Worm (Caenorhabditis elegans) whole organism, late embryonic: ENCODE measurements around the gene rcq-5.

Experiments used
- C08G9.2 ChIP-seq: sonication (generic microtip); optimal IDR thresholded peaks from 2 replicates; lab custom pipeline; 2016; ENCODE audit warnings: mild to moderate bottlenecking, missing genetic modification characterization, moderate library complexity, missing compliant biosample characterization
- K09A11.1 ChIP-seq: sonication (generic microtip); optimal IDR thresholded peaks from 2 replicates; lab custom pipeline; 2017; ENCODE audit warnings: antibody characterized with exemption, mild to moderate bottlenecking, missing genetic modification characterization, missing compliant biosample characterization; ENCODE audit not compliant: insufficient read depth
- ahr-1 ChIP-seq: sonication (generic microtip); optimal IDR thresholded peaks from 2 replicates; lab custom pipeline; 2016; ENCODE audit warnings: missing genetic modification characterization, missing compliant biosample characterization
- ama-1 ChIP-seq: fragments of 150-350 bp; optimal IDR thresholded peaks from 2 replicates; lab custom pipeline; 2014
- ceh-18 ChIP-seq: sonication (generic microtip); optimal IDR thresholded peaks from 2 replicates; lab custom pipeline; 2016; ENCODE audit warnings: missing genetic modification characterization, missing compliant biosample characterization
- ceh-19 ChIP-seq: fragments of 200-800 bp; sonication (Bioruptor generic); optimal IDR thresholded peaks from 2 replicates; lab custom pipeline; 2018; ENCODE audit warnings: mild to moderate bottlenecking, missing genetic modification characterization, missing compliant biosample characterization
- ceh-24 ChIP-seq: sonication (generic microtip); optimal IDR thresholded peaks from 2 replicates; lab custom pipeline; 2016; ENCODE audit warnings: mild to moderate bottlenecking, missing genetic modification characterization, missing compliant biosample characterization
- ceh-30 ChIP-seq: fragments of 150-350 bp; optimal IDR thresholded peaks from 2 replicates; lab custom pipeline; 2014; ENCODE audit warnings: missing biosample characterization, missing genetic modification characterization
- ceh-31 ChIP-seq: sonication (generic microtip); optimal IDR thresholded peaks from 2 replicates; lab custom pipeline; 2016; ENCODE audit warnings: missing genetic modification characterization, missing compliant biosample characterization
- ceh-45 ChIP-seq: fragments of 200-800 bp; sonication (Bioruptor generic); IDR thresholded peaks from 2 replicates; pipeline ENCODE4 v1.3.6; 2022; ENCODE audit warnings: missing genetic modification reagents, missing genetic modification characterization, missing compliant biosample characterization
- ceh-6 ChIP-seq: fragments of 200-800 bp; sonication (Bioruptor generic); optimal IDR thresholded peaks from 2 replicates; lab custom pipeline; 2018; ENCODE audit warnings: mild to moderate bottlenecking, missing genetic modification characterization, missing compliant biosample characterization
- che-1 ChIP-seq: sonication (generic microtip); optimal IDR thresholded peaks from 2 replicates; lab custom pipeline; 2016; ENCODE audit warnings: mild to moderate bottlenecking, missing genetic modification characterization, missing compliant biosample characterization
- dmd-4 ChIP-seq: sonication (generic microtip); optimal IDR thresholded peaks from 2 replicates; lab custom pipeline; 2016; ENCODE audit warnings: borderline replicate concordance, missing genetic modification characterization, missing compliant biosample characterization
- dve-1 ChIP-seq: sonication (generic microtip); optimal IDR thresholded peaks from 2 replicates; lab custom pipeline; 2017; ENCODE audit warnings: antibody characterized with exemption, mild to moderate bottlenecking, missing genetic modification characterization, missing compliant biosample characterization
- ets-4 ChIP-seq: sonication (generic microtip); optimal IDR thresholded peaks from 2 replicates; lab custom pipeline; 2016; ENCODE audit warnings: missing genetic modification characterization, missing compliant biosample characterization
- eyg-1 ChIP-seq: sonication (generic microtip); optimal IDR thresholded peaks from 2 replicates; lab custom pipeline; 2016; ENCODE audit warnings: missing genotype, missing genetic modification characterization, missing compliant biosample characterization
- fkh-10 ChIP-seq: fragments of 150-350 bp; optimal IDR thresholded peaks from 2 replicates; lab custom pipeline; 2014; ENCODE audit warnings: missing biosample characterization, missing genetic modification reagents, missing genetic modification characterization
- gmeb-2 ChIP-seq: sonication (generic microtip); optimal IDR thresholded peaks from 2 replicates; lab custom pipeline; 2016; ENCODE audit warnings: missing genetic modification characterization, inconsistent platforms, missing compliant biosample characterization
- hlh-13 ChIP-seq: fragments of 200-800 bp; sonication (Bioruptor generic); optimal IDR thresholded peaks from 2 replicates; lab custom pipeline; 2018; ENCODE audit warnings: mild to moderate bottlenecking, missing genetic modification characterization, missing compliant biosample characterization
- hlh-15 ChIP-seq: sonication (generic microtip); optimal IDR thresholded peaks from 2 replicates; lab custom pipeline; 2016; ENCODE audit warnings: missing genetic modification characterization, missing compliant biosample characterization
- hlh-6 ChIP-seq: sonication (generic microtip); optimal IDR thresholded peaks from 2 replicates; lab custom pipeline; 2016; ENCODE audit warnings: missing genotype, missing genetic modification characterization, missing compliant biosample characterization
- lim-6 ChIP-seq: sonication (generic microtip); optimal IDR thresholded peaks from 2 replicates; lab custom pipeline; 2016; ENCODE audit warnings: missing genetic modification characterization, missing compliant biosample characterization
- lin-11 ChIP-seq: fragments of 200-800 bp; sonication (Bioruptor generic); optimal IDR thresholded peaks from 2 replicates; lab custom pipeline; 2018; ENCODE audit warnings: mild to moderate bottlenecking, missing genetic modification characterization, missing compliant biosample characterization
- madf-2 ChIP-seq: sonication (generic microtip); optimal IDR thresholded peaks from 2 replicates; lab custom pipeline; 2017; ENCODE audit warnings: missing genetic modification characterization, missing compliant biosample characterization
- mec-3 ChIP-seq: sonication (generic microtip); optimal IDR thresholded peaks from 2 replicates; lab custom pipeline; 2016; ENCODE audit warnings: borderline replicate concordance, missing genetic modification characterization, missing compliant biosample characterization
- nfya-1 ChIP-seq: sonication (generic microtip); optimal IDR thresholded peaks from 2 replicates; lab custom pipeline; 2017; ENCODE audit warnings: missing genetic modification characterization, mild to moderate bottlenecking, missing compliant biosample characterization, antibody characterized with exemption, moderate library complexity
- nhr-11 ChIP-seq: fragments of 150-350 bp; optimal IDR thresholded peaks from 2 replicates; lab custom pipeline; 2014; ENCODE audit warnings: missing biosample characterization, missing genetic modification characterization
- odd-2 ChIP-seq: sonication (generic microtip); optimal IDR thresholded peaks from 2 replicates; lab custom pipeline; 2017; ENCODE audit warnings: antibody characterized with exemption, mild to moderate bottlenecking, missing genetic modification characterization, missing compliant biosample characterization
- pat-9 ChIP-seq: fragments of 200-800 bp; sonication (Bioruptor generic); optimal IDR thresholded peaks from 2 replicates; lab custom pipeline; 2018; ENCODE audit warnings: mild to moderate bottlenecking, missing genetic modification characterization, moderate library complexity, missing compliant biosample characterization
- pha-2 ChIP-seq: sonication (generic microtip); optimal IDR thresholded peaks from 2 replicates; lab custom pipeline; 2017; ENCODE audit warnings: mild to moderate bottlenecking, missing genetic modification characterization, missing compliant biosample characterization
- pros-1 ChIP-seq: fragments of 150-350 bp; optimal IDR thresholded peaks from 2 replicates; lab custom pipeline; 2014; ENCODE audit warnings: missing biosample characterization, missing genetic modification reagents, missing genetic modification characterization
- sdc-2 ChIP-seq: sonication (generic microtip); optimal IDR thresholded peaks from 2 replicates; lab custom pipeline; 2016; ENCODE audit warnings: missing genotype, missing genetic modification characterization, missing compliant biosample characterization
- sox-2 ChIP-seq: fragments of 200-800 bp; sonication (Bioruptor generic); IDR thresholded peaks from 2 replicates; pipeline ENCODE4 v1.3.6; 2022; ENCODE audit warnings: missing genetic modification reagents, missing genetic modification characterization, missing compliant biosample characterization
- syd-9 ChIP-seq: sonication (generic microtip); optimal IDR thresholded peaks from 2 replicates; lab custom pipeline; 2016; ENCODE audit warnings: mild to moderate bottlenecking, missing genetic modification characterization, moderate library complexity, missing compliant biosample characterization
- tbx-2 ChIP-seq: sonication (generic microtip); optimal IDR thresholded peaks from 2 replicates; lab custom pipeline; 2016; ENCODE audit warnings: missing genetic modification characterization, missing compliant biosample characterization
- ttx-3 ChIP-seq: sonication (generic microtip); optimal IDR thresholded peaks from 2 replicates; lab custom pipeline; 2016; ENCODE audit warnings: missing genetic modification reagents, missing genetic modification characterization, missing compliant biosample characterization
- unc-3 ChIP-seq, 2 experiments: fragments of 200-800 bp in 1 of 2; sonication (Bioruptor generic) in 1 of 2; sonication (generic microtip) in 1 of 2; conservative IDR thresholded peaks in 1 of 2; optimal IDR thresholded peaks in 1 of 2; 2 replicates each; pipeline versions ENCODE4 v1.3.6 to Lab custom; 2016 to 2022; ENCODE audit warnings: missing compliant biosample characterization in 2 of 2, missing genetic modification characterization in 2 of 2, missing genetic modification reagents in 1 of 2
- ztf-16 ChIP-seq: sonication (generic microtip); optimal IDR thresholded peaks from 2 replicates; lab custom pipeline; 2017; ENCODE audit warnings: missing genetic modification characterization, missing compliant biosample characterization

rcq-5 gene

ce11 chrIII:4095441-4096095 is 37.8 kb upstream of the rcq-5 start, which contains the start of gene C03C10.7:
C03C10.7 (plus strand) TSS chrIII:4096045.
- TF ChIP-seq lim-6 (no peak), hlh-13 (no peak), pat-9 (tag; lab: Kevin White, UChicago) (no peak), nhr-11 (no peak), odd-2 (tag; lab: Kevin White, UChicago) (no peak), ceh-31 (tag; lab: Kevin White, UChicago) (no peak), ttx-3 (no peak), dve-1 (tag; lab: Kevin White, UChicago) (no peak), gmeb-2 (tag; lab: Kevin White, UChicago) (no peak), ceh-24 (tag; lab: Kevin White, UChicago) (no peak), che-1 (tag; lab: Kevin White, UChicago) (no peak), ets-4 (tag; lab: Kevin White, UChicago) (no peak), ceh-30 (no peak), ceh-45 (no peak)

DNA sequence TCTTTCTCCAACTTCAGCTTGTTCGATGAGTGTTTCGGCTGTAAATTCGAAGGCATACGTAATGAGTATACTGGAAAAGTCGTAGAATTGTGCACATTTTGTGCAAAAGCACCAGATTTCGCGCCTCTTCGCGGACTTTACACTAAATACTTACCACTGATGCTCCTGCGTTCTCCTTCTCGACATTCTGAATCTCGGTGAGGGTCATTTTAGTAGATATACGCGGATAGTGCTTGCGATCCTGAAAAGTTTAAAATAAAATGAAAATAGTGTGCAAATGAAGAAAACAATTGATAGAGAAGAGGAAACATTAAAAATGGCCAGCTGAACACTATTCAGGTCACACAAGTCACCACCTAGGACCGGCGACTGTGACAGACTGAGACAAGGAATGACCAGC is 36.9 kb upstream of the rcq-5 start, which contains the start of gene rnr-2:
rnr-2 (minus strand) TSS at position 241 of the 400 bp plus-strand sequence.
- TF ChIP-seq C08G9.2 (no peak), eyg-1 (no peak), che-1 (tag; lab: Kevin White, UChicago) (no peak), nfya-1 (tag; lab: Kevin White, UChicago) (no peak), pat-9 (tag; lab: Kevin White, UChicago) (peak; percentile 16)
- TF ChIP-seq, all 69 proteins: peak for 1

DNA sequence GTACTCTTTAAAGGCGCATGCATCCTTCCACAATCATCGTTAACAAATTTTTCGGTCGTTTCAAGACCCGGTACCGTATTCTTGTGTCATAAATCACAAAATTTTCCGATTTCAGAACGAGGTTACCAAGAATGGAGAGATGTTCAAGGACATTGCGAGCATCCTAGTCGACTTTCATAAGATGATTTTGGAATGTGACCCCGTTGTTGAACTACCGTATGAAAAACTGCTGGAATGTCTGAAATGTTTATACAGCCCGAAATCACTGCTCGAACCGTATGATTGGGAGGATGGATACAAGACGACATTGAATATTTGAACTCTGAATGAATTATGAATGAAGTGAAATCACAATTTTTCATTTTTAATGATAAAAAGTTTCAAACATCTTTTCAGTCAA is 35.2 kb upstream of the rcq-5 start:
- TF ChIP-seq madf-2 (tag; lab: Kevin White, UChicago) = no peak
- TF ChIP-seq ztf-16 (tag; lab: Kevin White, UChicago) = no peak
- TF ChIP-seq fkh-10 = no peak
- TF ChIP-seq odd-2 (tag; lab: Kevin White, UChicago) = no peak
- no peak for TF ChIP-seq ceh-18 (tag; lab: Kevin White, UChicago)
- TF ChIP-seq dmd-4 (tag; lab: Kevin White, UChicago) = no peak
- no peak for TF ChIP-seq ceh-19 (GFP tag; lab: Kevin White, UChicago)
- TF ChIP-seq pha-2 (tag; lab: Kevin White, UChicago) = no peak
- TF ChIP-seq ceh-6 (GFP tag; lab: Kevin White, UChicago) = no peak
- TF ChIP-seq ahr-1 (tag; lab: Kevin White, UChicago) = no peak
- TF ChIP-seq tbx-2 = no peak
- no peak for TF ChIP-seq ama-1
- TF ChIP-seq lin-11 (tag; lab: Kevin White, UChicago) = no peak
- TF ChIP-seq unc-3 (GFP tag; conservative IDR thresholded peaks at IDR 0.05; lab: Robert Waterston, UW) = no peak
- no peak for TF ChIP-seq unc-3 (tag; optimal IDR thresholded peaks at IDR 0.05; lab: Kevin White, UChicago)
- TF ChIP-seq hlh-6 = no peak
- no peak for TF ChIP-seq pros-1 (tag; lab: Kevin White, UChicago)
- no peak for TF ChIP-seq sox-2

- TF ChIP-seq che-1 (tag; lab: Kevin White, UChicago) (no peak), lim-6 (no peak), mec-3 (tag; lab: Kevin White, UChicago) (no peak), syd-9 (tag; lab: Kevin White, UChicago) (no peak), sdc-2 (tag; lab: Kevin White, UChicago) (no peak), hlh-15 (tag; lab: Kevin White, UChicago) (no peak), lin-11 (tag; lab: Kevin White, UChicago) (no peak), ztf-16 (tag; lab: Kevin White, UChicago) (no peak), ceh-30 (no peak), ama-1 (no peak), K09A11.1 (tag; lab: Kevin White, UChicago) (no peak)
These were observed 34.2 kb upstream of the rcq-5 start, which contains the start of gene C03C10.5 for ce11 chrIII:4092020-4092419. C03C10.5 (minus strand) TSS chrIII:4092120.
